Fruit fly (Drosophila melanogaster) whole organism: ENCODE measurements around the gene GatB.

Experiments
- CG8478 ChIP-seq: fragments of >200 bp; optimal IDR thresholded peaks from 2 replicates; lab custom pipeline; 2018; ENCODE audit warnings: inconsistent platforms
- Dll ChIP-seq: fragments of >200 bp; optimal IDR thresholded peaks from 2 replicates; lab custom pipeline; 2017
- EcR ChIP-seq, 2 experiments: fragments of >200 bp; optimal IDR thresholded peaks; 2 replicates each; lab custom pipeline; 2017; ENCODE audit warnings: missing biosample characterization in 2 of 2, missing genetic modification characterization in 2 of 2, missing genetic modification reagents in 2 of 2
- pan ChIP-seq: fragments of >200 bp; optimal IDR thresholded peaks from 2 replicates; lab custom pipeline; 2017
- psq ChIP-seq: fragments of >200 bp; optimal IDR thresholded peaks from 2 replicates; lab custom pipeline; 2017
- usp ChIP-seq: fragments of >200 bp; optimal IDR thresholded peaks from 2 replicates; lab custom pipeline; 2017; ENCODE audit warnings: missing biosample characterization, missing genetic modification characterization, mixed read lengths

- TF ChIP-seq pan (lab: Kevin White, UChicago), result no peak
- no peak for TF ChIP-seq psq (lab: Kevin White, UChicago)
- no peak for TF ChIP-seq CG8478 (lab: Kevin White, UChicago)
- no peak for TF ChIP-seq usp
- TF ChIP-seq EcR (GFP tag; optimal IDR thresholded peaks at IDR 0.05; lab: Kevin White, UChicago), result no peak
- TF ChIP-seq Dll, result no peak
These were observed 45.1 kb downstream of the GatB start for dm6 chr3R:24084975-24085374.
